Worm (Caenorhabditis elegans) whole organism, L1 larva: Measurements from ENCODE around the gene ubq-1.

Experiments
- alr-1 ChIP-seq: fragments of 200-800 bp; sonication (Bioruptor generic); optimal IDR thresholded peaks from 2 replicates; lab custom pipeline; 2018; ENCODE audit warnings: borderline replicate concordance, mild to moderate bottlenecking, missing genetic modification characterization, missing compliant biosample characterization
- ama-1 ChIP-seq: fragments of 150-350 bp; optimal IDR thresholded peaks from 2 replicates; lab custom pipeline; 2014
- blmp-1 ChIP-seq: fragments of 150-350 bp; optimal IDR thresholded peaks from 2 replicates; lab custom pipeline; 2014; ENCODE audit warnings: missing biosample characterization, missing genetic modification characterization
- ceh-90 ChIP-seq: sonication (generic microtip); optimal IDR thresholded peaks from 2 replicates; lab custom pipeline; 2016; ENCODE audit warnings: missing genetic modification characterization, missing compliant biosample characterization
- dsc-1 ChIP-seq: sonication (generic microtip); optimal IDR thresholded peaks from 2 replicates; lab custom pipeline; 2016; ENCODE audit warnings: mild to moderate bottlenecking, missing genetic modification characterization, missing compliant biosample characterization
- efl-1 ChIP-seq, 4 experiments: fragments of 150-350 bp; optimal IDR thresholded peaks in 3 of 4; peaks in 1 of 4; 1 replicate in 1 of 4; 2 replicates in 3 of 4; lab custom pipeline; 2014; ENCODE audit warnings: missing biosample characterization in 2 of 4, missing genetic modification characterization in 2 of 4, missing genetic modification reagents in 2 of 4
- ets-5 ChIP-seq: fragments of 200-800 bp; sonication (Bioruptor generic); IDR thresholded peaks from 2 replicates; pipeline ENCODE4 v1.3.6; 2022; ENCODE audit warnings: missing genetic modification characterization, missing compliant biosample characterization
- fkh-10 ChIP-seq: sonication (generic microtip); optimal IDR thresholded peaks from 2 replicates; lab custom pipeline; 2017; ENCODE audit warnings: missing biosample characterization, missing genetic modification reagents, missing genetic modification characterization
- fkh-4 ChIP-seq: sonication (generic microtip); optimal IDR thresholded peaks from 2 replicates; lab custom pipeline; 2016; ENCODE audit warnings: missing compliant biosample characterization, missing genetic modification characterization, borderline replicate concordance
- fkh-8 ChIP-seq: sonication (generic microtip); optimal IDR thresholded peaks from 2 replicates; lab custom pipeline; 2016; ENCODE audit warnings: mild to moderate bottlenecking, missing genetic modification characterization, missing compliant biosample characterization
- grh-1 ChIP-seq: fragments of 200-800 bp; sonication (Bioruptor generic); IDR thresholded peaks from 2 replicates; pipeline ENCODE4 v1.3.6; 2022; ENCODE audit warnings: missing genetic modification reagents, missing genetic modification characterization, missing compliant biosample characterization
- hlh-4 ChIP-seq: sonication (generic microtip); optimal IDR thresholded peaks from 2 replicates; lab custom pipeline; 2016; ENCODE audit warnings: mild to moderate bottlenecking, missing genetic modification characterization, missing compliant biosample characterization
- lin-13 ChIP-seq: fragments of 150-350 bp; optimal IDR thresholded peaks from 2 replicates; lab custom pipeline; 2014; ENCODE audit warnings: missing biosample characterization, missing genetic modification reagents, missing genetic modification characterization
- lin-14 ChIP-seq: fragments of 200-800 bp; sonication (Bioruptor generic); optimal IDR thresholded peaks from 2 replicates; lab custom pipeline; 2018; ENCODE audit warnings: mild to moderate bottlenecking, missing genetic modification characterization, moderate library complexity, missing compliant biosample characterization
- lin-15B ChIP-seq: fragments of 150-350 bp; sonication (generic microtip); optimal IDR thresholded peaks from 3 replicates; lab custom pipeline; 2014; ENCODE audit warnings: missing biosample characterization, missing genetic modification characterization
- lin-35 ChIP-seq, 2 experiments: fragments of 150-350 bp; optimal IDR thresholded peaks; 2 replicates each; lab custom pipeline; 2014; ENCODE audit warnings: missing biosample characterization in 2 of 2, missing genetic modification characterization in 2 of 2, missing genetic modification reagents in 2 of 2
- lir-3 ChIP-seq: sonication (generic microtip); optimal IDR thresholded peaks from 2 replicates; lab custom pipeline; 2016; ENCODE audit warnings: mild to moderate bottlenecking, missing genetic modification characterization, moderate library complexity, missing compliant biosample characterization; ENCODE audit not compliant: poor library complexity
- lsy-2 ChIP-seq, 2 experiments: fragments of 150-350 bp; optimal IDR thresholded peaks; 2 replicates each; lab custom pipeline; 2014; ENCODE audit warnings: missing biosample characterization in 2 of 2, missing genetic modification characterization in 2 of 2
- mab-9 ChIP-seq: fragments of 200-800 bp; sonication (Bioruptor generic); IDR thresholded peaks from 2 replicates; pipeline ENCODE4 v1.3.6; 2022; ENCODE audit warnings: missing genetic modification reagents, missing genetic modification characterization, missing compliant biosample characterization
- mdl-1 ChIP-seq, 2 experiments: fragments of 150-350 bp; optimal IDR thresholded peaks; 2 replicates each; lab custom pipeline; 2014 to 2017; ENCODE audit warnings: missing biosample characterization in 2 of 2, missing genetic modification characterization in 2 of 2, inconsistent platforms in 1 of 2
- mef-2 ChIP-seq: fragments of 150-350 bp; optimal IDR thresholded peaks from 2 replicates; lab custom pipeline; 2014; ENCODE audit warnings: missing biosample characterization, missing genetic modification characterization
- mep-1 ChIP-seq: fragments of 150-350 bp; optimal IDR thresholded peaks from 2 replicates; lab custom pipeline; 2014; ENCODE audit warnings: missing biosample characterization, missing genetic modification characterization
- nhr-12 ChIP-seq: sonication (generic microtip); optimal IDR thresholded peaks from 2 replicates; lab custom pipeline; 2017; ENCODE audit warnings: missing biosample characterization, missing genetic modification characterization
- nhr-19 ChIP-seq: fragments of 200-800 bp; sonication (Bioruptor generic); conservative IDR thresholded peaks from 2 replicates; pipeline ENCODE4 v1.3.6; 2022; ENCODE audit warnings: missing genetic modification characterization, missing compliant biosample characterization
- nhr-20 ChIP-seq: sonication (generic microtip); optimal IDR thresholded peaks from 2 replicates; lab custom pipeline; 2016; ENCODE audit warnings: mild to moderate bottlenecking, missing genetic modification characterization, missing compliant biosample characterization
- nhr-71 ChIP-seq: sonication (generic microtip); optimal IDR thresholded peaks from 2 replicates; lab custom pipeline; 2016; ENCODE audit warnings: mild to moderate bottlenecking, missing genetic modification characterization, moderate library complexity, missing compliant biosample characterization
- nhr-84 ChIP-seq: sonication (generic microtip); optimal IDR thresholded peaks from 2 replicates; lab custom pipeline; 2017; ENCODE audit warnings: missing biosample characterization, missing genetic modification characterization
- nhr-85 ChIP-seq: sonication (generic microtip); peaks from one replicate; lab custom pipeline; 2016; ENCODE audit warnings: missing genetic modification characterization, inconsistent platforms, missing compliant biosample characterization
- pax-3 ChIP-seq: fragments of 200-800 bp; sonication (Bioruptor generic); optimal IDR thresholded peaks from 2 replicates; lab custom pipeline; 2018; ENCODE audit warnings: mild to moderate bottlenecking, missing genetic modification characterization, moderate library complexity, missing compliant biosample characterization
- rnt-1 ChIP-seq: sonication (generic microtip); optimal IDR thresholded peaks from 2 replicates; lab custom pipeline; 2016; ENCODE audit warnings: mild to moderate bottlenecking, missing genetic modification characterization, moderate library complexity, missing compliant biosample characterization
- snu-23 ChIP-seq: sonication (generic microtip); optimal IDR thresholded peaks from 2 replicates; lab custom pipeline; 2016; ENCODE audit warnings: missing genetic modification characterization, missing compliant biosample characterization
- swsn-7 ChIP-seq: sonication (generic microtip); optimal IDR thresholded peaks from 2 replicates; lab custom pipeline; 2016; ENCODE audit warnings: missing genetic modification characterization, missing compliant biosample characterization
- tbx-2 ChIP-seq: sonication (generic microtip); optimal IDR thresholded peaks from 2 replicates; lab custom pipeline; 2016; ENCODE audit warnings: missing genetic modification characterization, missing compliant biosample characterization
- vab-15 ChIP-seq: sonication (generic microtip); optimal IDR thresholded peaks from 2 replicates; lab custom pipeline; 2017; ENCODE audit warnings: missing genotype, mild to moderate bottlenecking, missing genetic modification characterization, missing compliant biosample characterization
- xbp-1 ChIP-seq: sonication (generic microtip); optimal IDR thresholded peaks from 2 replicates; lab custom pipeline; 2016; ENCODE audit warnings: missing genetic modification characterization, missing compliant biosample characterization
- ztf-4 ChIP-seq: fragments of 150-350 bp; optimal IDR thresholded peaks from 2 replicates; lab custom pipeline; 2014; ENCODE audit warnings: missing biosample characterization, missing genetic modification characterization

Gene ubq-1

DNA sequence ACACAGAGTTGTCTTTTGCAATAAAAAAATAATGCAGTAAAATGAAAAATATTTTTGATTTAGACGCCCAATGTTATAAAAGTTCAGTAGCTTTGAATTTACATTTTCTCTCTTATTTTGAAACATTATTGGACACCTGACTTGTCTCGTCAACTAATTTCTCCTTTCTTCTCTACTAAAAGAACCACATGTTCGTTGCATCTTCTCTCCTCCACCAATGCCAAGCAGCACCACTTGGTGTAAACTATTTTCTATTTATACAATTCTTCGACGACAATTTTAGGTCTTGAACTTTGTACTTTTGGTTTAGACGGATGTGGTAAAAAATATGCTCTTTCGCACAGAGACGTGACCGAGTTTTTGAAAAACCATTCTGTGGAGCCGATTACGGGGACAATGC is 9.4 kb upstream of the ubq-1 start:
- TF ChIP-seq dsc-1 (tag; lab: Kevin White, UChicago) (peak; percentile 49), nhr-20 (tag; lab: Kevin White, UChicago) (peak; percentile 49), nhr-85 (tag; lab: Kevin White, UChicago) (peak; percentile 26), hlh-4 (tag; lab: Kevin White, UChicago) (no peak), lin-14 (GFP tag; lab: Kevin White, UChicago) (peak; percentile 57), nhr-19 (GFP tag; lab: Robert Waterston, UW) (peak; percentile 27), nhr-71 (tag; lab: Kevin White, UChicago) (peak; percentile 62), lsy-2 (tag; optimal IDR thresholded peaks at IDR 0.05; lab: Kevin White, UChicago) (peak in 1 of 2 experiments; percentile 34), fkh-4 (no peak), lin-35 (GFP tag; optimal IDR thresholded peaks at IDR 0.05; lab: Kevin White, UChicago) (no peak), mef-2 (tag; lab: Kevin White, UChicago) (peak; percentile 4), rnt-1 (peak; percentile 50)

ce11 chrIII:5931433-5931994 is 8.5 kb upstream of the ubq-1 start, which contains the start of gene EGAP1.5:
TSS of gene EGAP1.5 (plus strand) at chrIII:5931721.
- no peak for TF ChIP-seq swsn-7 (tag; lab: Kevin White, UChicago)
- TF ChIP-seq dsc-1 (tag; lab: Kevin White, UChicago): peak; percentile 37
- no peak for TF ChIP-seq lir-3 (tag; lab: Kevin White, UChicago)
- TF ChIP-seq nhr-20 (tag; lab: Kevin White, UChicago): peak; percentile 24
- peak; percentile 17 for TF ChIP-seq snu-23
- TF ChIP-seq nhr-12 (tag; lab: Kevin White, UChicago): no peak
- TF ChIP-seq nhr-71 (tag; lab: Kevin White, UChicago): peak; percentile 51
- peak; percentile 28 for TF ChIP-seq lin-14 (GFP tag; lab: Kevin White, UChicago)
- peak in 1 of 2 experiments; percentile 5 for TF ChIP-seq lsy-2 (tag; optimal IDR thresholded peaks at IDR 0.05; lab: Kevin White, UChicago)
- TF ChIP-seq alr-1: no peak
- peak; percentile 55 for TF ChIP-seq rnt-1
- no peak for TF ChIP-seq ets-5 (GFP tag; lab: Robert Waterston, UW)
- TF ChIP-seq nhr-19 (GFP tag; lab: Robert Waterston, UW): peak; percentile 17; the same call in 1 of the 2 replicates
- peak in 1 of 2 experiments; percentile 3 for TF ChIP-seq efl-1 (optimal IDR thresholded peaks at IDR 0.05; lab: Kevin White, UChicago)
- no peak for TF ChIP-seq efl-1 (GFP tag; optimal IDR thresholded peaks at IDR 0.05 in 1 of 2; lab: Kevin White, UChicago)
- TF ChIP-seq, all 84 proteins: peak for 9

DNA sequence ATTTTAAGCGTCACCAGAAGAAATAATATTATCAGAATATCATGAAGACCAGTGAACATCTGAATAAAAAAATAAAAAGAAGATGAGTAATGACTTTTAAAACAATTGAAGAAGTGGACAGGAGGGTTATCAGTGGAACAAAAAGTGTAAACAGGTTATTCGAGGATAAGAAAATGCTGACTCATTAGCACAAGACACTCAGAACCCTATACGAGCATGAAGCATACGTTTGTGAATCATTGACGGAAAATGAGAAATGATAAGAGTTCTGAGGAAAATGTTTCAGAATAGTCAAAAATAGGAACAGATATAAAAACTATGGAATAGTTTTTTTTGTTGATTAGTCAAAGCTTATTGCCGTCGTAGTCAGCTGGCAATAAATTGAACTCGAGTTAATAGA is 7.2 kb upstream of the ubq-1 start, which contains the start of gene zmp-1:
TSS of gene zmp-1 (minus strand) at position 101 of the 400 bp plus-strand sequence.
- TF ChIP-seq ceh-90 (no peak), mab-9 (no peak), nhr-84 (tag; lab: Kevin White, UChicago) (no peak)

DNA sequence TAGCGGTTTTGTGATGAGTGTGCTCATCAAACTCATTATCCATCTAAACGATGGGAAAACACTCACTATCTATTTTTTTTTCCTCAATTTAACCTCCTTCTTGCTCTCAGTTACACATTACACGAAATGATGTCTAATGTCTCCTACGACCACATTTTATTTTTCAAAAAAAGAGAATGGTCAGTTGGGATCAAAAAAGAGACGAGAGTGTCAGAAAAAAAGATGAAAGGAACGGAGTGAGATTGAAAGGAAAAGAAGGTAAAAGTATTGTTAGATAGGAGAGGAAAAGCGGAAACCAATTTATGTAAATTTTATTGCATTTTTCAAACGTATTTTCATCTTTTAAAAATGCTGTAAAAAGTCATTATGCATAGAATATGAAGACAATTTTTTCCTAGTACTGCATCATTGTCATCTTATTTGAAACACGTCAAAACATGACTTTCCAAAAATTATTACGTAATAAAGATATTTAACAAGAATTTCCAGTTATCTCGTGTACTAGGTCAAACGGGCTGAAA is 5.9 kb upstream of the ubq-1 start:
- peak; percentile 84 for TF ChIP-seq blmp-1 (tag; lab: Kevin White, UChicago)
- TF ChIP-seq lin-14 (GFP tag; lab: Kevin White, UChicago): peak; percentile 59
- peak; percentile 7 for TF ChIP-seq rnt-1
- TF ChIP-seq lin-13 (GFP tag; lab: Kevin White, UChicago): no peak

- TF ChIP-seq fkh-8 (tag; lab: Kevin White, UChicago) (peak; percentile 30), rnt-1 (no peak), fkh-10 (GFP tag; lab: Kevin White, UChicago) (peak; percentile 53), lin-14 (GFP tag; lab: Kevin White, UChicago) (peak; percentile 32)
Observed at ce11 chrIII:5936992-5937391, 3.1 kb upstream of the ubq-1 start, which contains the start of gene EGAP1.1. TSS of gene EGAP1.1 (minus strand) at chrIII:5937220.

ce11 chrIII:5938013-5938412 is 2.0 kb upstream of the ubq-1 start:
- TF ChIP-seq mdl-1 (tag; optimal IDR thresholded peaks at IDR 0.05; lab: Kevin White, UChicago) (peak in 1 of 2 experiments; percentile 76), nhr-71 (tag; lab: Kevin White, UChicago) (peak; percentile 84), pax-3 (tag; lab: Kevin White, UChicago) (no peak), tbx-2 (peak; percentile 56), ztf-4 (tag; lab: Kevin White, UChicago) (peak; percentile 62), swsn-7 (tag; lab: Kevin White, UChicago) (peak; percentile 13), blmp-1 (tag; lab: Kevin White, UChicago) (peak; percentile 99), lin-13 (GFP tag; lab: Kevin White, UChicago) (peak; percentile 45), ama-1 (peak; percentile 40), nhr-19 (GFP tag; lab: Robert Waterston, UW) (peak; percentile 52), lsy-2 (tag; optimal IDR thresholded peaks at IDR 0.05; lab: Kevin White, UChicago) (peak; percentile 28 to 63), xbp-1 (tag; lab: Kevin White, UChicago) (peak; percentile 47), mep-1 (tag; lab: Kevin White, UChicago) (peak; percentile 78), grh-1 (peak; percentile 80), fkh-8 (tag; lab: Kevin White, UChicago) (peak; percentile 3), hlh-4 (tag; lab: Kevin White, UChicago) (no peak), vab-15 (tag; lab: Kevin White, UChicago) (peak; percentile 17), lin-15B (tag; lab: Kevin White, UChicago) (no peak), dsc-1 (tag; lab: Kevin White, UChicago) (peak; percentile 42), snu-23 (peak; percentile 75), nhr-20 (tag; lab: Kevin White, UChicago) (peak; percentile 78), efl-1 (optimal IDR thresholded peaks at IDR 0.05; lab: Kevin White, UChicago) (peak in 1 of 2 experiments; percentile 34), efl-1 (GFP tag; optimal IDR thresholded peaks at IDR 0.05 in 1 of 2; lab: Kevin White, UChicago) (peak; percentile 18 to 62)
